Worm (Caenorhabditis elegans): Measurements from ENCODE around the gene F52G2.3.

Gene F52G2.3

DNA sequence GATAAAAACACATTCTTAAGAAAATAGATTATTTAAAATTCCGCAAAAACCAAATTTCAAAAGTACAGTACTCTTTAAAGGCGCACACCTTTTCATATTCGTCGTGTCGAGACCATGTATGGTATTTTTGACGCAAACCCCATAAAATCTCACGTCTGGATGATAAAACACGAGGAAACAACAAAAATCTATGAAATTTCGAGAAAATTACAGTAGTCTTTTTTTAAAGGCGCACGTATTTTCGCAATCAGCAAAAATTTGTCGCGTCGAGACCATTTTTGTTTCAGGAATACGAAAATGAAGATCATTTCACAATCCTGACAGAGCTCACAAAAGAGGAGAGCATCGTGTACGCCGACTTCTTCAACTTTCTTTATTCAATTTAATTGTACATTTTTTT, 35.0 kb downstream of the F52G2.3 start:
- TF ChIP-seq sea-1 (GFP tag; conservative IDR thresholded peaks at IDR 0.05) (no peak), flt-1 (GFP tag; IDR thresholded peaks at IDR 0.05) (no peak), F13C5.2 (tag; optimal IDR thresholded peaks at IDR 0.05) (no peak), tbx-37 (GFP tag; conservative IDR thresholded peaks at IDR 0.05) (no peak), tbx-11 (GFP tag; IDR thresholded peaks at IDR 0.05) (no peak), hmbx-1 (tag; optimal IDR thresholded peaks at IDR 0.05) (no peak), ama-1 (optimal IDR thresholded peaks at IDR 0.05) (no peak), B0310.2 (tag; optimal IDR thresholded peaks at IDR 0.05) (no peak), ets-7 (tag; optimal IDR thresholded peaks at IDR 0.05) (no peak), tra-4 (tag; optimal IDR thresholded peaks at IDR 0.05) (no peak), pes-1 (GFP tag; IDR thresholded peaks at IDR 0.05) (no peak), hnd-1 (tag; optimal IDR thresholded peaks at IDR 0.05) (no peak), ceh-13 (GFP tag; optimal IDR thresholded peaks at IDR 0.05) (no peak)

- no peak for TF ChIP-seq hmbx-1 (tag; optimal IDR thresholded peaks at IDR 0.05)
Observed at ce11 chrIV:13512112-13512569, 35.9 kb downstream of the F52G2.3 start, which contains the start of gene puf-3. TSS of gene puf-3 (minus strand) at chrIV:13512162.

- TF ChIP-seq ets-7 (tag; optimal IDR thresholded peaks at IDR 0.05), result no peak
- TF ChIP-seq scrt-1 (GFP tag; IDR thresholded peaks at IDR 0.05), result no peak
- TF ChIP-seq B0310.2 (tag; optimal IDR thresholded peaks at IDR 0.05), result no peak
- TF ChIP-seq tbx-37 (GFP tag; conservative IDR thresholded peaks at IDR 0.05), result no peak
- no peak for TF ChIP-seq tra-4 (tag; optimal IDR thresholded peaks at IDR 0.05)
- TF ChIP-seq F13C5.2 (tag; optimal IDR thresholded peaks at IDR 0.05), result no peak
- TF ChIP-seq hmbx-1 (tag; optimal IDR thresholded peaks at IDR 0.05), result no peak
- TF ChIP-seq hmg-4 (GFP tag; optimal IDR thresholded peaks at IDR 0.05), result no peak
- no peak for TF ChIP-seq ceh-13 (GFP tag; optimal IDR thresholded peaks at IDR 0.05)
- TF ChIP-seq sea-1 (GFP tag; conservative IDR thresholded peaks at IDR 0.05), result no peak
- TF ChIP-seq aly-1 (tag; optimal IDR thresholded peaks at IDR 0.05), result no peak
- no peak for TF ChIP-seq ceh-36 (tag; optimal IDR thresholded peaks at IDR 0.05)
Observed at ce11 chrIV:13510049-13510448, 38.0 kb downstream of the F52G2.3 start.

- TF ChIP-seq B0310.2 (tag; optimal IDR thresholded peaks at IDR 0.05) (no peak), flt-1 (GFP tag; IDR thresholded peaks at IDR 0.05) (no peak), hnd-1 (tag; optimal IDR thresholded peaks at IDR 0.05) (no peak), F13C5.2 (tag; optimal IDR thresholded peaks at IDR 0.05) (no peak), hmg-4 (GFP tag; optimal IDR thresholded peaks at IDR 0.05) (no peak)
Observed at ce11 chrIV:13508924-13509323, 39.1 kb downstream of the F52G2.3 start, which contains the start of gene afmd-2. TSS of gene afmd-2 (plus strand) at chrIV:13509224.

DNA sequence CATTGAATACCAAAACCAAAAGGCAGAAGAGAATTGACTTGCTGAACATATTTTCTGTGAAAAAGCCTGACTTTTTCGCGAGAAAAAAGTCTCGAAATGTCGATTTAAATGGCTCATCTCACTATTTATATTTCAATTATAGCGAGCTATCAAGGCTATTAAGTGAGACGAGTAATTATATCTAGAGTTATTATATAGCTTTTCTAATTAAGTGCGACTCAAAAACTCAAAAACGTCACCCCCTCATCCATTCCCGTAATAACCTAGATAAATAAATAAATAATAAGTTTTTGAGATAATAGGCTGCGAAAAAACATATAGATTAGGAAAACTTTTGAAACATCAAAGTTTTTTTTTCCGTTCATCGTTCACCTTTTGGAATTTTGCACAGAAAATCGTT, 42.4 kb downstream of the F52G2.3 start, which contains the start of gene nlp-17:
TSS of gene nlp-17 (minus strand) at position 101 of the 400 bp plus-strand sequence.
- TF ChIP-seq pes-1 (GFP tag; IDR thresholded peaks at IDR 0.05) (no peak), tbx-11 (GFP tag; IDR thresholded peaks at IDR 0.05) (no peak), ceh-13 (GFP tag; optimal IDR thresholded peaks at IDR 0.05) (no peak), B0310.2 (tag; optimal IDR thresholded peaks at IDR 0.05) (no peak), tbx-37 (GFP tag; conservative IDR thresholded peaks at IDR 0.05) (no peak), ama-1 (optimal IDR thresholded peaks at IDR 0.05) (no peak), ceh-36 (tag; optimal IDR thresholded peaks at IDR 0.05) (no peak)

- TF ChIP-seq sea-1 (GFP tag; conservative IDR thresholded peaks at IDR 0.05), result no peak
- TF ChIP-seq B0310.2 (tag; optimal IDR thresholded peaks at IDR 0.05), result no peak
- no peak for TF ChIP-seq tbx-37 (GFP tag; conservative IDR thresholded peaks at IDR 0.05)
Observed at ce11 chrIV:13505144-13505543, 42.9 kb downstream of the F52G2.3 start, which contains the start of gene seld-1. TSS of gene seld-1 (plus strand) at chrIV:13505444.

DNA sequence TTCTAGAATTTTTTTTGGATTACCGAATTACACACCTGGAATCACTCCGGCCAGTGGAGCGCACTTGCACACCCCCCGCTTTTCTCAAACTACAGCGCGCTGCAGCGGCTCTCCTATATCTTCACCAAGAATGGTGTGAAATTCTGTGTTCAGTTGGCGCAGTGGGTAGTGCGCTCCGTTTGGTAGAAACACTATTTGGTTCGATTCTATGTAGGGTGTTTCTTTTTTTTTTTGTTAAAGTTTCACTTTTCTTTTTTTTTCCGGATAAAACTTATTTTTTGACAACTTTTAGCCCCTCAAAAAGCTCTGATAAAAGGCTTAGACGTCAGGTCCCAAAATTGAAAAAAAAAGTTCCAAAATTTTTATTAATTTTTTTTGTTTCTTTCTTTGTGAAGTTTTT, 44.0 kb downstream of the F52G2.3 start:
- 0 out of 2 replicates have a peak, but pooled peaks have one; percentile 14 for TF ChIP-seq scrt-1 (GFP tag; IDR thresholded peaks at IDR 0.05)
- TF ChIP-seq flt-1 (GFP tag; IDR thresholded peaks at IDR 0.05), result peak; percentile 59
- peak; percentile 63 for TF ChIP-seq pes-1 (GFP tag; IDR thresholded peaks at IDR 0.05)

- TF ChIP-seq aly-1 (tag; optimal IDR thresholded peaks at IDR 0.05) (no peak), hmbx-1 (tag; optimal IDR thresholded peaks at IDR 0.05) (no peak), F13C5.2 (tag; optimal IDR thresholded peaks at IDR 0.05) (no peak), tbx-11 (GFP tag; IDR thresholded peaks at IDR 0.05) (no peak), hmg-4 (GFP tag; optimal IDR thresholded peaks at IDR 0.05) (no peak), tra-4 (tag; optimal IDR thresholded peaks at IDR 0.05) (no peak)
Observed at ce11 chrIV:13502806-13503363, 45.1 kb downstream of the F52G2.3 start, which contains the start of gene tbc-9. TSS of gene tbc-9 (minus strand) at chrIV:13502856.

- no peak for TF ChIP-seq ama-1 (optimal IDR thresholded peaks at IDR 0.05)
- TF ChIP-seq sea-1 (GFP tag; conservative IDR thresholded peaks at IDR 0.05), result no peak
- TF ChIP-seq F13C5.2 (tag; optimal IDR thresholded peaks at IDR 0.05), result no peak
- no peak for TF ChIP-seq hmbx-1 (tag; optimal IDR thresholded peaks at IDR 0.05)
- no peak for TF ChIP-seq tra-4 (tag; optimal IDR thresholded peaks at IDR 0.05)
- TF ChIP-seq ets-7 (tag; optimal IDR thresholded peaks at IDR 0.05), result no peak
- no peak for TF ChIP-seq aly-1 (tag; optimal IDR thresholded peaks at IDR 0.05)
- no peak for TF ChIP-seq hnd-1 (tag; optimal IDR thresholded peaks at IDR 0.05)
- no peak for TF ChIP-seq scrt-1 (GFP tag; IDR thresholded peaks at IDR 0.05)
- no peak for TF ChIP-seq B0310.2 (tag; optimal IDR thresholded peaks at IDR 0.05)
- no peak for TF ChIP-seq ceh-13 (GFP tag; optimal IDR thresholded peaks at IDR 0.05)
- no peak for TF ChIP-seq tbx-37 (GFP tag; conservative IDR thresholded peaks at IDR 0.05)
- TF ChIP-seq hmg-4 (GFP tag; optimal IDR thresholded peaks at IDR 0.05), result no peak
- no peak for TF ChIP-seq ceh-36 (tag; optimal IDR thresholded peaks at IDR 0.05)
- TF ChIP-seq pes-1 (GFP tag; IDR thresholded peaks at IDR 0.05), result no peak
- no peak for TF ChIP-seq flt-1 (GFP tag; IDR thresholded peaks at IDR 0.05)
- TF ChIP-seq tbx-11 (GFP tag; IDR thresholded peaks at IDR 0.05), result no peak
Observed at ce11 chrIV:13493719-13494118, 54.3 kb downstream of the F52G2.3 start.
